Fruit fly (Drosophila melanogaster) whole organism, adult: ENCODE results near the gene Larp7.

ENCODE experiments used
- CG5204 ChIP-seq: fragments of 200-800 bp; sonication (Bioruptor generic); optimal IDR thresholded peaks from 2 replicates; lab custom pipeline; 2016; ENCODE audit warnings: missing biosample characterization, missing genetic modification characterization
- CG7101 ChIP-seq: fragments of 200-800 bp; sonication (Bioruptor generic); optimal IDR thresholded peaks from 2 replicates; lab custom pipeline; 2018; ENCODE audit warnings: missing biosample characterization, mild to moderate bottlenecking, missing genetic modification characterization, moderate library complexity
- Hr96 ChIP-seq: fragments of 200-800 bp; sonication (Bioruptor generic); optimal IDR thresholded peaks from 2 replicates; lab custom pipeline; 2016; ENCODE audit warnings: missing biosample characterization, missing genetic modification characterization
- Mnt ChIP-seq: fragments of 200-800 bp; sonication (Bioruptor generic); optimal IDR thresholded peaks from 2 replicates; lab custom pipeline; 2016; ENCODE audit warnings: missing biosample characterization, mild to moderate bottlenecking, missing genetic modification characterization
- tj ChIP-seq: fragments of 200-800 bp; sonication (Bioruptor generic); optimal IDR thresholded peaks from 3 replicates; lab custom pipeline; 2017; ENCODE audit warnings: missing biosample characterization, mild to moderate bottlenecking, missing genetic modification characterization, moderate library complexity

dm6 chrX:9252051-9252708, 8.6 kb downstream of the Larp7 start:
- TF ChIP-seq Mnt (GFP tag; lab: Kevin White, UChicago) (no peak), tj (GFP tag; lab: Kevin White, UChicago) (no peak), CG5204 (no peak), Hr96 (GFP tag; lab: Kevin White, UChicago) (no peak), CG7101 (tag; lab: Kevin White, UChicago) (no peak)
